Fruit fly (Drosophila melanogaster) whole organism, pupa: ENCODE data around the gene Cyp308a1.

ENCODE experiments used
- CG10348 ChIP-seq: fragments of 200-800 bp; sonication (Bioruptor generic); IDR thresholded peaks from 2 replicates; pipeline ENCODE4 v1.3.6; 2022; ENCODE audit warnings: missing biosample characterization, missing genetic modification characterization
- CG12605 ChIP-seq: fragments of 200-800 bp; sonication (Bioruptor generic); IDR thresholded peaks from 2 replicates; pipeline ENCODE4 v1.3.6; 2022; ENCODE audit warnings: missing biosample characterization, missing genetic modification characterization
- CG13204 ChIP-seq: fragments of 200-800 bp; sonication (Bioruptor generic); optimal IDR thresholded peaks from 2 replicates; lab custom pipeline; 2018; ENCODE audit warnings: missing biosample characterization, mild to moderate bottlenecking, missing genetic modification characterization, moderate library complexity
- CG14655 ChIP-seq: fragments of 200-800 bp; sonication (Bioruptor generic); optimal IDR thresholded peaks from 3 replicates; lab custom pipeline; 2017; ENCODE audit warnings: mild to moderate bottlenecking, missing biosample characterization, missing genetic modification reagents, missing genetic modification characterization
- CG15710 ChIP-seq: fragments of 200-800 bp; sonication (Bioruptor generic); optimal IDR thresholded peaks from 2 replicates; lab custom pipeline; 2018; ENCODE audit warnings: missing biosample characterization, mild to moderate bottlenecking, missing genetic modification characterization, moderate library complexity
- CG17806 ChIP-seq: fragments of 200-800 bp; sonication (Bioruptor generic); optimal IDR thresholded peaks from 2 replicates; lab custom pipeline; 2018; ENCODE audit warnings: missing biosample characterization, mild to moderate bottlenecking, missing genetic modification characterization, moderate library complexity
- CG32121 ChIP-seq: fragments of 200-800 bp; sonication (Bioruptor generic); IDR thresholded peaks from 2 replicates; pipeline ENCODE4 v1.3.6; 2022; ENCODE audit warnings: missing biosample characterization, missing genetic modification characterization
- CG34367 ChIP-seq: fragments of 200-800 bp; sonication (Bioruptor generic); optimal IDR thresholded peaks from 2 replicates; lab custom pipeline; 2018; ENCODE audit warnings: missing biosample characterization, mild to moderate bottlenecking, missing genetic modification characterization
- CG4496 ChIP-seq: fragments of 200-800 bp; sonication (Bioruptor generic); IDR thresholded peaks from 3 replicates; pipeline ENCODE4 v1.3.6; 2022; ENCODE audit warnings: missing biosample characterization, missing genetic modification characterization
- CG8159 ChIP-seq: fragments of 200-800 bp; sonication (Bioruptor generic); optimal IDR thresholded peaks from 3 replicates; lab custom pipeline; 2018; ENCODE audit warnings: missing biosample characterization, mild to moderate bottlenecking, missing genetic modification characterization, moderate library complexity
- CG8301 ChIP-seq: fragments of 200-800 bp; sonication (Bioruptor generic); optimal IDR thresholded peaks from 2 replicates; lab custom pipeline; 2018; ENCODE audit warnings: missing biosample characterization, mild to moderate bottlenecking, missing genetic modification characterization
- CG9948 ChIP-seq: fragments of 200-800 bp; sonication (Bioruptor generic); optimal IDR thresholded peaks from 2 replicates; lab custom pipeline; 2018; ENCODE audit warnings: missing biosample characterization, mild to moderate bottlenecking, missing genetic modification characterization, moderate library complexity
- D1 ChIP-seq: fragments of 200-800 bp; sonication (Bioruptor generic); optimal IDR thresholded peaks from 2 replicates; lab custom pipeline; 2018; ENCODE audit warnings: missing biosample characterization, mild to moderate bottlenecking, missing genetic modification characterization, moderate library complexity
- EcR ChIP-seq: fragments of 200-800 bp; sonication (Bioruptor generic); optimal IDR thresholded peaks from 3 replicates; lab custom pipeline; 2019; ENCODE audit warnings: missing biosample characterization, missing genetic modification characterization, mild to moderate bottlenecking, moderate library complexity, missing genetic modification reagents
- Ets98B ChIP-seq: fragments of 200-800 bp; sonication (Bioruptor generic); IDR thresholded peaks from 2 replicates; pipeline ENCODE4 v1.3.6; 2022; ENCODE audit warnings: missing biosample characterization, missing genetic modification characterization
- Pif1B ChIP-seq: fragments of 200-800 bp; sonication (Bioruptor generic); optimal IDR thresholded peaks from 3 replicates; lab custom pipeline; 2016; ENCODE audit warnings: missing biosample characterization, missing genetic modification characterization
- fd96Ca ChIP-seq: fragments of 200-800 bp; sonication (Bioruptor generic); IDR thresholded peaks from 3 replicates; pipeline ENCODE4 v1.3.6; 2022; ENCODE audit warnings: missing biosample characterization, missing genetic modification characterization
- gl ChIP-seq: fragments of 200-800 bp; sonication (Bioruptor generic); optimal IDR thresholded peaks from 2 replicates; lab custom pipeline; 2018; ENCODE audit warnings: missing biosample characterization, mild to moderate bottlenecking, missing genetic modification characterization
- rn ChIP-seq: fragments of 200-800 bp; sonication (Bioruptor generic); IDR thresholded peaks from 2 replicates; pipeline ENCODE4 v1.3.6; 2022; ENCODE audit warnings: missing biosample characterization, missing genetic modification characterization

The Cyp308a1 gene

dm6 chrX:18681410-18681809 lies 28.3 kb upstream of the Cyp308a1 start:
- TF ChIP-seq EcR (GFP tag; lab: Kevin White, UChicago), result peak; percentile 84
- TF ChIP-seq D1 (tag; lab: Kevin White, UChicago), result no peak
- TF ChIP-seq, all 21 proteins: peak for 1

- TF ChIP-seq CG12605 (GFP tag; lab: Robert Waterston, UW), result no peak
- no peak for TF ChIP-seq CG34367
- no peak for TF ChIP-seq rn (GFP tag; lab: Robert Waterston, UW)
- TF ChIP-seq CG32121 (GFP tag; lab: Robert Waterston, UW), result no peak
- no peak for TF ChIP-seq D1 (tag; lab: Kevin White, UChicago)
Observed at dm6 chrX:18682815-18683214, 26.9 kb upstream of the Cyp308a1 start.

DNA sequence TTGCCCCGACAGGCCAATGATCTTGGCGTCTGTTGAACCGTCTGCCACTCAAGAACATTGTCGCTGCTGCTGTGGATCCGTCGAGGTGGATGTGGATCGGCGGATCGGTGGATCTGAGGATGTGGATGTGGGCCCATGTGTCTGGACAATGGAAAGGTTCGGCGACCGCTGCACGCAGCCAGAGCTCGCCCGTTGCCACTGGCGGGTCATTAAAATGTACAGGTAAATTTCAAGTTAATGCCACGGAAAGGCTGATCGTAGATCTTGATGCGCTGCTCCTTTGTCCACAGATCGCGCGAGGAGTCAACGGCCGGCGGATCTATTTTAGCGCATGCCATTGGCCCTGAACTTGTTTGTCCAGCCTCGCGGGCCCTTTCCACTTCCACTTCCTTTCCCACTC lies 25.2 kb upstream of the Cyp308a1 start:
- peak; percentile 46 for TF ChIP-seq CG13204
- TF ChIP-seq CG15710 (tag; lab: Kevin White, UChicago), result no peak
- TF ChIP-seq CG9948 (tag; lab: Kevin White, UChicago), result no peak
- no peak for TF ChIP-seq Ets98B (GFP tag; lab: Robert Waterston, UW)
- no peak for TF ChIP-seq CG12605 (GFP tag; lab: Robert Waterston, UW)
- TF ChIP-seq rn (GFP tag; lab: Robert Waterston, UW), result no peak
- no peak for TF ChIP-seq CG8159 (tag; lab: Kevin White, UChicago)
- peak; percentile 99 for TF ChIP-seq EcR (GFP tag; lab: Kevin White, UChicago)

DNA sequence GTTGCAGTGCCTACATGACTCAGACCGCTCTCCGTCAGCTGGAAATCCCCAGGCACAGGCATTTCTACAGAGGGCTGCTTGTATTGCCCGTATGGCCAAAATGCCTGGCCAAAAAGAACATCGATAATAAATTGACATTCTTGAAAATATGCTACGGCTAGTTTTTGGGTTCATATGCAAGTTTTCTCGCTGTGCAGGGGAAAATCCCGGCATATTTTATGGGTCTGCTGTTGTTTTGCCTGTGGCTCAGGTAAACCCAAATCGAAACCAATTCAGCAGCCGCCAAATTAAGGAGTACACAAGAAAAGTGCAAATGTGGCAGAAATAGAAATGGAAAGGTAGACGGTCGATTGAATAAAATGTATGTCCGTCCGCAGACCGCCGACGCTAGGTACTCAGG lies 24.7 kb upstream of the Cyp308a1 start:
- no peak for TF ChIP-seq CG15710 (tag; lab: Kevin White, UChicago)
- TF ChIP-seq fd96Ca (GFP tag; lab: Robert Waterston, UW), result no peak
- no peak for TF ChIP-seq D1 (tag; lab: Kevin White, UChicago)
- TF ChIP-seq CG17806 (tag; lab: Kevin White, UChicago), result no peak
- no peak for TF ChIP-seq Ets98B (GFP tag; lab: Robert Waterston, UW)
- no peak for TF ChIP-seq CG4496 (GFP tag; lab: Robert Waterston, UW)
- TF ChIP-seq CG32121 (GFP tag; lab: Robert Waterston, UW), result no peak
- TF ChIP-seq EcR (GFP tag; lab: Kevin White, UChicago), result no peak
- no peak for TF ChIP-seq CG14655
- no peak for TF ChIP-seq CG34367
- no peak for TF ChIP-seq rn (GFP tag; lab: Robert Waterston, UW)
- TF ChIP-seq CG8159 (tag; lab: Kevin White, UChicago), result no peak
- no peak for TF ChIP-seq Pif1B (GFP tag; lab: Kevin White, UChicago)
- no peak for TF ChIP-seq CG8301 (tag; lab: Kevin White, UChicago)
- no peak for TF ChIP-seq CG10348
- TF ChIP-seq CG12605 (GFP tag; lab: Robert Waterston, UW), result no peak

- TF ChIP-seq CG4496 (GFP tag; lab: Robert Waterston, UW), result no peak
- peak; percentile 20 for TF ChIP-seq EcR (GFP tag; lab: Kevin White, UChicago)
Observed at dm6 chrX:18685726-18686125, 23.9 kb upstream of the Cyp308a1 start, which contains the start of gene phtm. phtm (plus strand) TSS chrX:18685766.

DNA sequence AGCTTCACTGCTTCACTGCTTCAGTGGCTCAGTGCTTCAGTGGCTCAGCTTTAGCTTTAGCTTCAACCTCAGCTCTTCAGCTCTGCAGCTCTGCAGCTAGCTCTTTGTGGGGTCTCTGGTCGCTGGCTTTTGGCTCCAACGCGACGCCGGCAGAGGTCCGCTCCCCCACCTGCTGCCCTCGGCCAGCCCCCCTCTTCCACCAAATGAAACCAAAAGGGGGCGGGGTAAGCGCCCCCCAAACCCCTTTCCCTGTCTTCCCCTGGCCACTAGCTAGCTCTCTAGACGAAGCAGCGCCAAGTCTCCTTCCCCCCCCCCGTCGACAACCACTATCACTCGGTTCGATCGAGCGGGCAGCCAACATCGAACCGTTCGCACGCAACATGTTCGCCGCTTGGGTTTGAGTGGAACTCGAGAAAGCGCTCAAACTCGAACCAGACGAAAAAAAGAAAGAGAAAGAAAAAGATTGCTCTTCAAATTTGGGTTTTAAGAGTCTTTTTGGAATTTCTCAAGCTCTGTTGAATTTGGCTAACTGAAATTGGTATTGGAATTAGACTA lies 16.6 kb upstream of the Cyp308a1 start, which contains the start of gene Cyp18a1:
Gene Cyp18a1, minus strand, starts transcription at position 95 of the 555 bp plus-strand sequence.
- TF ChIP-seq Ets98B (GFP tag; lab: Robert Waterston, UW), result no peak
- TF ChIP-seq CG32121 (GFP tag; lab: Robert Waterston, UW), result 0 out of 2 replicates have a peak, but pooled peaks have one; percentile 18
- peak; percentile 76 for TF ChIP-seq CG13204
- TF ChIP-seq rn (GFP tag; lab: Robert Waterston, UW), result no peak
- TF ChIP-seq D1 (tag; lab: Kevin White, UChicago), result no peak
- TF ChIP-seq gl, result no peak
- TF ChIP-seq CG14655, result no peak
- TF ChIP-seq EcR (GFP tag; lab: Kevin White, UChicago), result peak; percentile 67

dm6 chrX:18695603-18696002 lies 14.1 kb upstream of the Cyp308a1 start:
- TF ChIP-seq EcR (GFP tag; lab: Kevin White, UChicago) (peak; percentile 98), CG12605 (GFP tag; lab: Robert Waterston, UW) (no peak)

DNA sequence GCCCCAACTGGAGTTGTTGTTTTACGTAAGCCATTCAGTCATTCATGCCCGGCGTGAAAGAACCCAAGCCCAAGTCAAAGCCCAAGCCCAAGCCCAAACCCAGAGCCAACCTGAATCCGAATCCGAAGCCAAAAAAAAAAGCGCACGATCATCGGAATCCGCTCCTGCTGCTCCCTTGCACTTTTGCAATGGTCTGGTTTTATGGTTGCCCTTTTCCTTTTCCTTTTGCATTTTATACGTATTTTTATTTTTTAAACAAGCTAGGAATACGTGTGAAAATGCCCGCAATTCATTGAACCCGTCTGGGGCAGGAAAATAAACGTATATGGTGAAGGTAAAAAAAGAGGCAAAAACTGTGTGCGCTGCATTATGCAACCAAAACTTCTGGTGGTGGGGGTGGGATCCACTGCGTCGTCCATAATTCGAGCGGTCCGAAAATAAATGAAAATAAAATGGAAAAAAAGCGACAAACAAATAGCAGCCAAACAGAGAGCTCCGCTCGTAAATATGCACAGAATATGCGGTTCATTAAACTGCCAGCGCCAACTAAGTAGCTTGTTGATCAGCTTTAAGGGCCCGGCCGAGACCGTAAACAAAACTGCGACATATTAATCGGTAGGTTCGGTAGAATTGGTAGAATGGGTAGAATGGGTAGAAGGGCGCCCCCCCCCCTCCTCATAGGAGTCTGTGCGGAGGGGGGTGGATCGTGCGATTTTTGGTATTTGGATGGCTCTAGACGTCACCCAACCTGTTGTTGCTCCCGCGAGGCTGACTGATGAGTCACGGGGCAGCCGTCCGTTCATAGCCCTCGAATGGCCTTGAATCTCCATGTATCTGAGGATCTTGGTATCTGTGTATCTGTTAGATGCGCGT lies 10.2 kb upstream of the Cyp308a1 start:
- TF ChIP-seq gl (peak; percentile 26), CG8301 (tag; lab: Kevin White, UChicago) (no peak), fd96Ca (GFP tag; lab: Robert Waterston, UW) (no peak), CG10348 (no peak), EcR (GFP tag; lab: Kevin White, UChicago) (peak; percentile 92), CG8159 (tag; lab: Kevin White, UChicago) (peak; percentile 28), CG15710 (tag; lab: Kevin White, UChicago) (no peak), CG34367 (no peak), CG4496 (GFP tag; lab: Robert Waterston, UW) (no peak), CG14655 (no peak), rn (GFP tag; lab: Robert Waterston, UW) (no peak), CG32121 (GFP tag; lab: Robert Waterston, UW) (no peak)
- TF ChIP-seq, all 21 proteins: peak for 3
